Worm (Caenorhabditis elegans): ENCODE measurements around the gene nhr-78.

DNA sequence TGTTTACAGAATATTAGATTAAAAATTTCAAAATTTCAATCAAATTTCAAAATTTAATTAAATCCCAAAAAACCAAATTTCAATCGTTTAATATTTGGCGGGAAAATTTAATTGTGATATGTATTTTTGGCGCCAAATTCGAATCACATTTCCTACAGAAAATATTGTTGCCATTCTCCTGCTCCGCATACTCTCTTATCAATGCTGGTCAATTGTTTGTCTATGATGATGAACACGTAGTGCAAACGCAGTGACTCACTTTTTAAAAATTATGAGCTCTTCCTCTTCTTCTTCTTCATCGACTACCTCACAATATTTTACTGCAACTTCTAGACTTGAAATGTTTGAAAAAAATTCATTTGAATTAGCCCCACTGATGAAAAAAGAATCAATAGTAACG is 48.8 kb upstream of the nhr-78 start, which contains the start of gene trpl-2:
- TF ChIP-seq daf-12 (tag; optimal IDR thresholded peaks at IDR 0.05) (no peak), set-16 (GFP tag; IDR thresholded peaks at IDR 0.05) (no peak), T20F7.1 (GFP tag; optimal IDR thresholded peaks at IDR 0.05) (no peak), F10B5.3 (tag; optimal IDR thresholded peaks at IDR 0.05) (no peak), nhr-76 (tag; optimal IDR thresholded peaks at IDR 0.05) (no peak), R02D3.7 (tag; optimal IDR thresholded peaks at IDR 0.05) (no peak), nhr-42 (GFP tag; IDR thresholded peaks at IDR 0.05) (no peak), Y5F2A.4 (GFP tag; optimal IDR thresholded peaks at IDR 0.05) (no peak), zag-1 (tag; optimal IDR thresholded peaks at IDR 0.05) (no peak)
